Worm (Caenorhabditis elegans) whole organism, midembryonic: Measurements from ENCODE around the gene hut-1.

Experiments used
- T22C8.4 ChIP-seq: fragments of 200-800 bp; sonication (Bioruptor generic); IDR thresholded peaks from 2 replicates; pipeline ENCODE4 v1.3.6; 2022; ENCODE audit warnings: missing genetic modification characterization, missing compliant biosample characterization
- cog-1 ChIP-seq: sonication (generic microtip); optimal IDR thresholded peaks from 2 replicates; lab custom pipeline; 2016; ENCODE audit warnings: missing genetic modification characterization, missing compliant biosample characterization
- flt-1 ChIP-seq: fragments of 200-800 bp; sonication (Bioruptor generic); IDR thresholded peaks from 2 replicates; pipeline ENCODE4 v1.3.6; 2022; ENCODE audit warnings: missing genetic modification characterization, missing compliant biosample characterization
- klf-2 ChIP-seq: fragments of 200-800 bp; sonication (Bioruptor generic); conservative IDR thresholded peaks from 2 replicates; pipeline ENCODE4 v1.3.6; 2022; ENCODE audit warnings: missing genetic modification reagents, missing genetic modification characterization, missing compliant biosample characterization
- med-1 ChIP-seq: sonication (generic microtip); optimal IDR thresholded peaks from 2 replicates; lab custom pipeline; 2017; ENCODE audit warnings: missing genetic modification characterization, mild to moderate bottlenecking, missing compliant biosample characterization, antibody characterized with exemption, missing genetic modification reagents; ENCODE audit not compliant: insufficient read depth
- ref-1 ChIP-seq: fragments of 200-800 bp; sonication (Bioruptor generic); conservative IDR thresholded peaks from 2 replicates; pipeline ENCODE4 v1.3.6; 2022; ENCODE audit warnings: missing genetic modification reagents, missing genetic modification characterization, missing compliant biosample characterization
- tab-1 ChIP-seq: fragments of 200-800 bp; sonication (Bioruptor generic); IDR thresholded peaks from 2 replicates; pipeline ENCODE4 v1.3.6; 2022; ENCODE audit warnings: missing genetic modification characterization, missing compliant biosample characterization
- ztf-23 ChIP-seq: fragments of 200-800 bp; sonication (Bioruptor generic); IDR thresholded peaks from 2 replicates; pipeline ENCODE4 v1.3.6; 2022; ENCODE audit warnings: missing genetic modification reagents, missing genetic modification characterization, missing compliant biosample characterization
- ztf-29 ChIP-seq: fragments of 200-800 bp; sonication (Bioruptor generic); IDR thresholded peaks from 2 replicates; pipeline ENCODE4 v1.3.6; 2022; ENCODE audit warnings: missing genetic modification reagents, missing genetic modification characterization, missing compliant biosample characterization

DNA sequence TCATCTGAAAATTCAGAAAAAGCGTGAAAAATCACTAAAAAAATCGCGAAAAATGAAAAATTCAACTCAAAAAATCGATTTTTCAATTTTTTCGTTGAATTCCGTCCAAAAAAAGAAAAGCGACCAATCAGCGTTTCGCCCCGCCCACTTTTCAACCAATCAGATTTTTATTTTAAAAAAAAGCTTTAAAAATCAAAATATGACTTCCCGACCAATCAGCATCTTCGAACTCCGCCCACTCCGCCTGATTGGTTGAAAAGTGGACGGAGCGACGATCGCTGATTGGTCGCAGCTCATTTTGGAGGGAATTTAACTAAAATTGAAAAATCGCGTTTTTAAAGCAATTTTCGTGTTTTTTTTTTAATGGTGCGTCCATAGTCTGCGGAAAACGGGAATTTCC, 9.0 kb upstream of the hut-1 start:
- TF ChIP-seq T22C8.4: no peak
- TF ChIP-seq cog-1 (tag; lab: Kevin White, UChicago): no peak
- no peak for TF ChIP-seq flt-1
- no peak for TF ChIP-seq ztf-23 (GFP tag; lab: Robert Waterston, UW)
- TF ChIP-seq med-1 (GFP tag; lab: Kevin White, UChicago): no peak
- no peak for TF ChIP-seq klf-2 (GFP tag; lab: Robert Waterston, UW)
- no peak for TF ChIP-seq ztf-29 (GFP tag; lab: Robert Waterston, UW)
- TF ChIP-seq ref-1 (GFP tag; lab: Robert Waterston, UW): no peak
- no peak for TF ChIP-seq tab-1
